Worm (Caenorhabditis elegans) whole organism, L2 larva: Measurements from ENCODE around the gene Y69A2AR.51.

Experiments
- lsy-2 ChIP-seq, 2 experiments: fragments of 150-350 bp in 1 of 2; sonication (generic microtip) in 1 of 2; optimal IDR thresholded peaks; 2 replicates each; lab custom pipeline; 2014 to 2017; ENCODE audit warnings: missing biosample characterization in 2 of 2, missing genetic modification characterization in 2 of 2
- nhr-25 ChIP-seq: fragments of 150-350 bp; sonication (generic microtip); optimal IDR thresholded peaks from 3 replicates; lab custom pipeline; 2014; ENCODE audit warnings: missing biosample characterization, missing genetic modification characterization

- peak; percentile 85 to 96 for TF ChIP-seq lsy-2 (tag; optimal IDR thresholded peaks at IDR 0.05; lab: Kevin White, UChicago)
- peak; percentile 99 for TF ChIP-seq nhr-25 (tag; lab: Kevin White, UChicago)
Observed at ce11 chrIV:2601988-2602861, 30.0 kb downstream of the Y69A2AR.51 start.
